Worm (Caenorhabditis elegans) whole organism, L2 larva: ENCODE measurements around the gene ZC443.7.

Experiments used
- blmp-1 ChIP-seq: sonication (generic microtip); optimal IDR thresholded peaks from 2 replicates; lab custom pipeline; 2017; ENCODE audit warnings: missing genetic modification characterization, mild to moderate bottlenecking, missing compliant biosample characterization, antibody characterized with exemption, moderate library complexity; ENCODE audit not compliant: insufficient read depth
- lin-39 ChIP-seq: fragments of 150-350 bp; optimal IDR thresholded peaks from 2 replicates; lab custom pipeline; 2014; ENCODE audit warnings: missing biosample characterization, missing genetic modification reagents, missing genetic modification characterization
- unc-55 ChIP-seq: fragments of 150-350 bp; sonication (generic microtip); optimal IDR thresholded peaks from 3 replicates; lab custom pipeline; 2014; ENCODE audit warnings: missing biosample characterization, missing genetic modification reagents, missing genetic modification characterization

ce11 chrV:12763291-12763995, 42.8 kb upstream of the ZC443.7 start, which contains the start of the genes abcf-1 and scc-3:
- TF ChIP-seq unc-55 (GFP tag; lab: Kevin White, UChicago) = no peak
- TF ChIP-seq lin-39 (tag; lab: Kevin White, UChicago) = no peak
- no peak for TF ChIP-seq blmp-1 (tag; lab: Kevin White, UChicago)
